Fruit fly (Drosophila melanogaster): ENCODE results near the gene Afg3l2.

The Afg3l2 gene

dm6 chr3L:17211568-17211967, 30.4 kb downstream of the Afg3l2 start:
- no peak for TF ChIP-seq Myc (optimal IDR thresholded peaks at IDR 0.05)
- TF ChIP-seq brk (GFP tag; optimal IDR thresholded peaks at IDR 0.05), result no peak
- TF ChIP-seq h (GFP tag; optimal IDR thresholded peaks at IDR 0.05), result no peak
- no peak for TF ChIP-seq foxo (GFP tag; optimal IDR thresholded peaks at IDR 0.05)
- TF ChIP-seq woc (GFP tag; optimal IDR thresholded peaks at IDR 0.05), result no peak
- no peak for TF ChIP-seq OdsH (GFP tag; optimal IDR thresholded peaks at IDR 0.05)
- no peak for TF ChIP-seq CrebA (GFP tag; optimal IDR thresholded peaks at IDR 0.05; ENCODE audit: borderline replicate concordance)
- TF ChIP-seq Hr78 (GFP tag; optimal IDR thresholded peaks at IDR 0.05), result no peak
- TF ChIP-seq fru (GFP tag; optimal IDR thresholded peaks at IDR 0.05), result no peak
- no peak for TF ChIP-seq psq (GFP tag; optimal IDR thresholded peaks at IDR 0.05)
- TF ChIP-seq tai (GFP tag; optimal IDR thresholded peaks at IDR 0.05), result no peak
- no peak for TF ChIP-seq ey (GFP tag; optimal IDR thresholded peaks at IDR 0.05)
- TF ChIP-seq Sp1 (GFP tag; optimal IDR thresholded peaks at IDR 0.05), result no peak
- TF ChIP-seq Vsx2 (GFP tag; optimal IDR thresholded peaks at IDR 0.05; ENCODE audit: partially characterized antibody), result no peak
- TF ChIP-seq Dif (GFP tag; optimal IDR thresholded peaks at IDR 0.05; ENCODE audit: partially characterized antibody), result no peak
- no peak for TF ChIP-seq Jra (GFP tag; optimal IDR thresholded peaks at IDR 0.05)
- TF ChIP-seq br (GFP tag; optimal IDR thresholded peaks at IDR 0.05), result no peak
- no peak for TF ChIP-seq Abd-B (GFP tag; optimal IDR thresholded peaks at IDR 0.05)
- TF ChIP-seq Mio (GFP tag; optimal IDR thresholded peaks at IDR 0.05), result no peak
- no peak for TF ChIP-seq usp (GFP tag; optimal IDR thresholded peaks at IDR 0.05)

- TF ChIP-seq woc (GFP tag; optimal IDR thresholded peaks at IDR 0.05) (no peak), usp (GFP tag; optimal IDR thresholded peaks at IDR 0.05) (no peak), Sp1 (GFP tag; optimal IDR thresholded peaks at IDR 0.05) (no peak), h (GFP tag; optimal IDR thresholded peaks at IDR 0.05) (no peak), Vsx2 (GFP tag; optimal IDR thresholded peaks at IDR 0.05; ENCODE audit: partially characterized antibody) (no peak), rgr (GFP tag; optimal IDR thresholded peaks at IDR 0.05) (no peak), Jra (GFP tag; optimal IDR thresholded peaks at IDR 0.05) (no peak), CG9705 (GFP tag; optimal IDR thresholded peaks at IDR 0.05) (no peak), br (GFP tag; optimal IDR thresholded peaks at IDR 0.05) (no peak), Myc (optimal IDR thresholded peaks at IDR 0.05) (no peak)
Observed at dm6 chr3L:17209402-17209801, 32.5 kb downstream of the Afg3l2 start.

dm6 chr3L:17208601-17209000, 33.3 kb downstream of the Afg3l2 start:
- TF ChIP-seq Dif (GFP tag; optimal IDR thresholded peaks at IDR 0.05; ENCODE audit: partially characterized antibody) (no peak), Hr83 (GFP tag; optimal IDR thresholded peaks at IDR 0.05; ENCODE audit: poor library complexity, severe bottlenecking) (no peak), pan (optimal IDR thresholded peaks at IDR 0.05) (no peak)
